Fruit fly (Drosophila melanogaster) S2 (cell line): ENCODE results near the gene solo.

ENCODE experiments used
- CG8478 ChIP-seq: fragments of >200 bp; optimal IDR thresholded peaks from 2 replicates; lab custom pipeline; 2018
- CTCF ChIP-seq, 2 experiments: fragments of >200 bp; optimal IDR thresholded peaks; 2 replicates each; lab custom pipeline; 2018

solo gene

dm6 chr2L:15057225-15058117 is 4.0 kb upstream of the solo start, which contains the start of gene ck:
ck (minus strand) TSS chr2L:15057862.
- peak; percentile 14 to 24 for TF ChIP-seq CTCF (optimal IDR thresholded peaks at IDR 0.05; lab: Kevin White, UChicago)
- no peak for TF ChIP-seq CG8478 (lab: Kevin White, UChicago)

- TF ChIP-seq CG8478 (lab: Kevin White, UChicago) (no peak), CTCF (optimal IDR thresholded peaks at IDR 0.05; lab: Kevin White, UChicago) (no peak)
These were observed 3.4 kb upstream of the solo start, which contains the start of gene CG33679 for dm6 chr2L:15058118-15058402. CG33679 (plus strand) TSS chr2L:15058303.

- no peak for TF ChIP-seq CG8478 (lab: Kevin White, UChicago)
- no peak for TF ChIP-seq CTCF (optimal IDR thresholded peaks at IDR 0.05; lab: Kevin White, UChicago)
These were observed 2.5 kb upstream of the solo start for dm6 chr2L:15059000-15059399.

dm6 chr2L:15060580-15061005 is 863 bp upstream of the solo start, which contains the start of gene TfIIS:
TfIIS (minus strand) TSS chr2L:15060757.
- TF ChIP-seq CG8478 (lab: Kevin White, UChicago), result no peak
- TF ChIP-seq CTCF (optimal IDR thresholded peaks at IDR 0.05; lab: Kevin White, UChicago), result peak; percentile 83 to 84

dm6 chr2L:15062095-15062494 is 639 bp downstream of the solo start:
- TF ChIP-seq CG8478 (lab: Kevin White, UChicago) (no peak), CTCF (optimal IDR thresholded peaks at IDR 0.05; lab: Kevin White, UChicago) (no peak)

- TF ChIP-seq CG8478 (lab: Kevin White, UChicago) (no peak), CTCF (optimal IDR thresholded peaks at IDR 0.05; lab: Kevin White, UChicago) (no peak)
These were observed 4.2 kb downstream of the solo start for dm6 chr2L:15065663-15066062.

dm6 chr2L:15066141-15066540 is 4.7 kb downstream of the solo start:
- no peak for TF ChIP-seq CG8478 (lab: Kevin White, UChicago)
- no peak for TF ChIP-seq CTCF (optimal IDR thresholded peaks at IDR 0.05; lab: Kevin White, UChicago)

dm6 chr2L:15067832-15068231 is 6.4 kb downstream of the solo start:
- no peak for TF ChIP-seq CG8478 (lab: Kevin White, UChicago)
- TF ChIP-seq CTCF (optimal IDR thresholded peaks at IDR 0.05; lab: Kevin White, UChicago), result peak in 1 of 2 experiments; percentile 23

dm6 chr2L:15070216-15070615 is 8.8 kb downstream of the solo start, which contains the start of gene vig:
vig (minus strand) TSS chr2L:15070316.
- TF ChIP-seq CG8478 (lab: Kevin White, UChicago) (no peak), CTCF (optimal IDR thresholded peaks at IDR 0.05; lab: Kevin White, UChicago) (no peak)

- TF ChIP-seq CG8478 (lab: Kevin White, UChicago) (no peak), CTCF (optimal IDR thresholded peaks at IDR 0.05; lab: Kevin White, UChicago) (no peak)
These were observed 13.0 kb downstream of the solo start, which contains the start of gene wwk for dm6 chr2L:15074465-15074864. wwk (plus strand) TSS chr2L:15074776.

- TF ChIP-seq CG8478 (lab: Kevin White, UChicago), result no peak
- no peak for TF ChIP-seq CTCF (optimal IDR thresholded peaks at IDR 0.05; lab: Kevin White, UChicago)
These were observed 44.6 kb downstream of the solo start for dm6 chr2L:15106100-15106499.

- TF ChIP-seq CG8478 (lab: Kevin White, UChicago), result no peak
- TF ChIP-seq CTCF (optimal IDR thresholded peaks at IDR 0.05; lab: Kevin White, UChicago), result no peak
These were observed 45.8 kb downstream of the solo start for dm6 chr2L:15107238-15107637.

dm6 chr2L:15109145-15109544 is 47.7 kb downstream of the solo start, which contains the start of gene CG15269:
CG15269 (plus strand) TSS chr2L:15109405.
- TF ChIP-seq CTCF (optimal IDR thresholded peaks at IDR 0.05; lab: Kevin White, UChicago) (no peak), CG8478 (lab: Kevin White, UChicago) (no peak)

- TF ChIP-seq CTCF (optimal IDR thresholded peaks at IDR 0.05; lab: Kevin White, UChicago) (no peak), CG8478 (lab: Kevin White, UChicago) (no peak)
These were observed 49.8 kb downstream of the solo start for dm6 chr2L:15111276-15111675.

- no peak for TF ChIP-seq CG8478 (lab: Kevin White, UChicago)
- TF ChIP-seq CTCF (optimal IDR thresholded peaks at IDR 0.05; lab: Kevin White, UChicago), result peak; percentile 94 to 96
These were observed 51.9 kb downstream of the solo start, which contains the start of gene stc for dm6 chr2L:15113234-15113916. stc (plus strand) TSS chr2L:15113480.
